Worm (Caenorhabditis elegans) whole organism, L4 larva: ENCODE data around the gene C14A4.7.

Experiments
- F10B5.3 ChIP-seq: sonication (generic microtip); optimal IDR thresholded peaks from 2 replicates; lab custom pipeline; 2016; ENCODE audit warnings: mild to moderate bottlenecking, missing genetic modification characterization, missing compliant biosample characterization
- ama-1 ChIP-seq: fragments of 150-350 bp; optimal IDR thresholded peaks from 2 replicates; lab custom pipeline; 2014; ENCODE audit warnings: inconsistent platforms, mixed read lengths
- lir-3 ChIP-seq: sonication (generic microtip); optimal IDR thresholded peaks from 2 replicates; lab custom pipeline; 2016; ENCODE audit warnings: mild to moderate bottlenecking, missing genetic modification characterization, missing compliant biosample characterization
- php-3 ChIP-seq: fragments of 200-800 bp; sonication (Bioruptor generic); IDR thresholded peaks from 2 replicates; pipeline ENCODE4 v1.3.6; 2022; ENCODE audit warnings: missing genetic modification reagents, missing genetic modification characterization, missing compliant biosample characterization
- rbr-2 ChIP-seq: sonication (generic microtip); optimal IDR thresholded peaks from 2 replicates; lab custom pipeline; 2016; ENCODE audit warnings: missing genotype, missing genetic modification characterization, missing compliant biosample characterization
- unc-62 ChIP-seq, 3 experiments: fragments of 150-350 bp in 1 of 3; sonication (generic microtip); optimal IDR thresholded peaks in 2 of 3; peaks in 1 of 3; 1 replicate in 1 of 3; 2 replicates in 2 of 3; lab custom pipeline; 2014 to 2017; ENCODE audit warnings: missing biosample characterization in 3 of 3, missing genetic modification characterization in 3 of 3, missing genetic modification reagents in 3 of 3, missing genotype in 1 of 3
- ztf-11 ChIP-seq: fragments of 150-350 bp; optimal IDR thresholded peaks from 2 replicates; lab custom pipeline; 2014; ENCODE audit warnings: missing biosample characterization, missing genetic modification characterization

DNA sequence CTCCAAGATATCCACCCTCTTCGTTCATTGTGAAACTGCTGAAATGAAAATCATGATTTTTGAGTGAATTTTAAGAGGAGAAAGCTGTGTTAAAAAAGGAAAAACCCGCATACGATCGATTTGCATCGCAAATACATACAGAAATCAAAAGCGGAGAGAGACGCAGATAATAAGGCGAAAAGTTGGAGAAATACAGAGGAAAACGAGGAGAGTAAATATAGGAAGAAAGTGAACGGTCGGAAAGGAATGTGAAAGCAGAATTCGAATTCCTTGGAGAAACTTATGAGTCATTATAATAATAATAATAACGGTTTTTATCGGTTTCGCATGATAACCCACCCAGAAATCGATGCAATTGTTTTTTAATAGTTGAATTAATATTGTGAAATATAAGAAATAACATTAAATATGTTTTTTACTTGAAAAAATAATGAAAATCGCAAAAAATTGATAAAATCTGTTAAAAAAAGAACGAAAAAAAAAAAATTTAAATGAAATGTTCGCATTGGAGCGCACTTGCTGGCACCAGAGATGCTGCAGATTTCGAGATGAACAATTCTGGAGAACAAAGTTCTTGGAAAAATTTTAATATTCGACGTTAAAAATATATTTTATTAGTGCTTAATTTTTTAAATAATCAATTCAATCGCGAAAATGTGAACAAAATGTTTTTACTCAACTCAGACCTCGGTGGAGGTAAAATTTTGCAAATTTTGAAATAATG lies 11.0 kb upstream of the C14A4.7 start, which contains the start of gene ccm-3:
- no peak for TF ChIP-seq unc-62 (GFP tag; optimal IDR thresholded peaks at IDR 0.05 in 1 of 2; lab: Kevin White, UChicago)
- no peak for TF ChIP-seq unc-62 (tag; optimal IDR thresholded peaks at IDR 0.05; lab: Kevin White, UChicago)
- TF ChIP-seq lir-3 (tag; lab: Kevin White, UChicago), result no peak
- no peak for TF ChIP-seq ztf-11 (tag; lab: Kevin White, UChicago)
- no peak for TF ChIP-seq php-3 (GFP tag; lab: Robert Waterston, UW)
- TF ChIP-seq ama-1 (lab: Kevin White, UChicago), result no peak
- TF ChIP-seq F10B5.3, result no peak
- TF ChIP-seq rbr-2, result no peak
